Fruit fly (Drosophila melanogaster): ENCODE data around the gene pasha.

pasha gene

dm6 chr3R:31592256-31592879, 25.4 kb upstream of the pasha start, which contains the start of gene CG1774 (continued):
- TF ChIP-seq CG1832 (GFP tag; optimal IDR thresholded peaks at IDR 0.05) (no peak), CG12155 (GFP tag; optimal IDR thresholded peaks at IDR 0.05) (peak; percentile 83), Lim3 (GFP tag; IDR thresholded peaks at IDR 0.05) (no peak), CG1792 (GFP tag; optimal IDR thresholded peaks at IDR 0.05) (peak; percentile 75), CoRest (tag; optimal IDR thresholded peaks at IDR 0.05) (peak; percentile 79), CG10366 (GFP tag; IDR thresholded peaks at IDR 0.05) (peak; percentile 66), nau (GFP tag; optimal IDR thresholded peaks at IDR 0.05) (peak; percentile 64), Hmr (GFP tag; optimal IDR thresholded peaks at IDR 0.05) (peak; percentile 89), pros (GFP tag; optimal IDR thresholded peaks at IDR 0.05) (no peak), Sry-β (GFP tag; optimal IDR thresholded peaks at IDR 0.05) (no peak), Doc2 (GFP tag; IDR thresholded peaks at IDR 0.05) (no peak), repo (GFP tag; optimal IDR thresholded peaks at IDR 0.05) (peak; percentile 55), corto (GFP tag; optimal IDR thresholded peaks at IDR 0.05) (peak; percentile 84), CG2129 (GFP tag; IDR thresholded peaks at IDR 0.05; ENCODE audit: partially characterized antibody) (no peak), CG1603 (tag; optimal IDR thresholded peaks at IDR 0.05) (peak; percentile 83), exex (tag; optimal IDR thresholded peaks at IDR 0.05) (peak; percentile 86), jigr1 (GFP tag; IDR thresholded peaks at IDR 0.05) (0 out of 3 replicates have a peak, but pooled peaks have one; percentile 24), phol (tag; optimal IDR thresholded peaks at IDR 0.05) (peak; percentile 67), unc-4 (GFP tag; IDR thresholded peaks at IDR 0.05; ENCODE audit: partially characterized antibody) (no peak), CG17612 (GFP tag; IDR thresholded peaks at IDR 0.05) (peak; percentile 53; the same call in 1 of the 2 replicates), Fer2 (tag; optimal IDR thresholded peaks at IDR 0.05) (peak; percentile 50), sens (GFP tag) (peak; percentile 92), Nf-YB (GFP tag; optimal IDR thresholded peaks at IDR 0.05) (peak; percentile 31), NFAT (GFP tag; IDR thresholded peaks at IDR 0.05) (peak; percentile 74), CG11398 (GFP tag; optimal IDR thresholded peaks at IDR 0.05) (peak; percentile 34), Xrp1 (GFP tag; IDR thresholded peaks at IDR 0.05) (peak; percentile 74), chm (GFP tag; IDR thresholded peaks at IDR 0.05) (peak; percentile 39; the same call in 1 of the 2 replicates), zen2 (GFP tag; IDR thresholded peaks at IDR 0.05; ENCODE audit: partially characterized antibody) (no peak), CG2712 (tag; optimal IDR thresholded peaks at IDR 0.05) (peak; percentile 76), Tbp (GFP tag; optimal IDR thresholded peaks at IDR 0.05) (no peak), al (GFP tag; IDR thresholded peaks at IDR 0.05) (peak; percentile 81), Myb (GFP tag; optimal IDR thresholded peaks at IDR 0.05) (peak; percentile 65), CG10959 (GFP tag; IDR thresholded peaks at IDR 0.05) (no peak), maf-S (GFP tag; optimal IDR thresholded peaks at IDR 0.05) (peak; percentile 63), tx (GFP tag; optimal IDR thresholded peaks at IDR 0.05) (peak; percentile 70), CG8359 (GFP tag; optimal IDR thresholded peaks at IDR 0.05; ENCODE audit: borderline replicate concordance) (peak; percentile 27), Dbx (GFP tag; IDR thresholded peaks at IDR 0.05) (peak; percentile 90), CG11093 (GFP tag; IDR thresholded peaks at IDR 0.05) (peak; percentile 43; the same call in 1 of the 3 replicates), shn (GFP tag; optimal IDR thresholded peaks at IDR 0.05) (peak; percentile 22)

Measured in whole organism, embryonic.